Worm (Caenorhabditis elegans) whole organism, L2 larva: Measurements from ENCODE around the gene F59B2.12.

Experiments
- C34F6.9 ChIP-seq: fragments of 150-350 bp; optimal IDR thresholded peaks from 2 replicates; lab custom pipeline; 2014; ENCODE audit warnings: missing biosample characterization, missing genetic modification characterization
- R02D3.7 ChIP-seq: fragments of 150-350 bp; optimal IDR thresholded peaks from 2 replicates; lab custom pipeline; 2014; ENCODE audit warnings: missing biosample characterization, missing genetic modification characterization
- Y55F3AM.14 ChIP-seq: fragments of 200-800 bp; sonication (Bioruptor generic); optimal IDR thresholded peaks from 2 replicates; lab custom pipeline; 2018; ENCODE audit warnings: mild to moderate bottlenecking, missing genetic modification characterization, missing compliant biosample characterization
- ZK546.5 ChIP-seq: sonication (generic microtip); optimal IDR thresholded peaks from 2 replicates; lab custom pipeline; 2017; ENCODE audit warnings: missing biosample characterization, missing genetic modification characterization
- alr-1 ChIP-seq: fragments of 150-350 bp; optimal IDR thresholded peaks from 2 replicates; lab custom pipeline; 2014; ENCODE audit warnings: missing biosample characterization, missing genetic modification characterization
- aly-2 ChIP-seq: fragments of 150-350 bp; optimal IDR thresholded peaks from 2 replicates; lab custom pipeline; 2014; ENCODE audit warnings: missing biosample characterization, missing genetic modification characterization
- ama-1 ChIP-seq: fragments of 150-350 bp; optimal IDR thresholded peaks from 2 replicates; lab custom pipeline; 2018; ENCODE audit warnings: inconsistent platforms
- blmp-1 ChIP-seq: sonication (generic microtip); optimal IDR thresholded peaks from 2 replicates; lab custom pipeline; 2017; ENCODE audit warnings: missing genetic modification characterization, mild to moderate bottlenecking, missing compliant biosample characterization, antibody characterized with exemption, moderate library complexity; ENCODE audit not compliant: insufficient read depth
- ceh-16 ChIP-seq: fragments of 150-350 bp; optimal IDR thresholded peaks from 2 replicates; lab custom pipeline; 2014; ENCODE audit warnings: missing biosample characterization, missing genetic modification characterization
- ceh-82 ChIP-seq: fragments of 150-350 bp; optimal IDR thresholded peaks from 2 replicates; lab custom pipeline; 2014; ENCODE audit warnings: missing biosample characterization, missing genetic modification characterization
- crh-2 ChIP-seq: sonication (generic microtip); optimal IDR thresholded peaks from 2 replicates; lab custom pipeline; 2017; ENCODE audit warnings: missing biosample characterization, missing genetic modification characterization
- dmd-4 ChIP-seq: sonication (generic microtip); optimal IDR thresholded peaks from 2 replicates; lab custom pipeline; 2017; ENCODE audit warnings: missing biosample characterization, missing genetic modification characterization
- egl-27 ChIP-seq: sonication (generic microtip); optimal IDR thresholded peaks from 3 replicates; lab custom pipeline; 2017; ENCODE audit warnings: missing biosample characterization, missing genetic modification reagents, missing genetic modification characterization
- elt-1 ChIP-seq: fragments of 150-350 bp; optimal IDR thresholded peaks from 2 replicates; lab custom pipeline; 2014; ENCODE audit warnings: missing biosample characterization, missing genetic modification characterization
- elt-3 ChIP-seq: sonication (generic microtip); optimal IDR thresholded peaks from 2 replicates; lab custom pipeline; 2017; ENCODE audit warnings: missing biosample characterization, missing genetic modification characterization
- fos-1 ChIP-seq: fragments of 150-350 bp; optimal IDR thresholded peaks from 2 replicates; lab custom pipeline; 2014; ENCODE audit warnings: missing biosample characterization, missing genetic modification characterization
- lin-39 ChIP-seq: fragments of 150-350 bp; optimal IDR thresholded peaks from 2 replicates; lab custom pipeline; 2014; ENCODE audit warnings: missing biosample characterization, missing genetic modification reagents, missing genetic modification characterization
- lsy-2 ChIP-seq, 2 experiments: fragments of 150-350 bp in 1 of 2; sonication (generic microtip) in 1 of 2; optimal IDR thresholded peaks; 2 replicates each; lab custom pipeline; 2014 to 2017; ENCODE audit warnings: missing biosample characterization in 2 of 2, missing genetic modification characterization in 2 of 2
- mab-5 ChIP-seq: fragments of 150-350 bp; optimal IDR thresholded peaks from 2 replicates; lab custom pipeline; 2014; ENCODE audit warnings: missing biosample characterization, missing genetic modification characterization
- nhr-11 ChIP-seq: fragments of 150-350 bp; optimal IDR thresholded peaks from 2 replicates; lab custom pipeline; 2014; ENCODE audit warnings: missing biosample characterization, missing genetic modification characterization
- nhr-129 ChIP-seq: fragments of 150-350 bp; optimal IDR thresholded peaks from 2 replicates; lab custom pipeline; 2014; ENCODE audit warnings: missing biosample characterization, missing genetic modification characterization
- nhr-21 ChIP-seq: fragments of 150-350 bp; optimal IDR thresholded peaks from 2 replicates; lab custom pipeline; 2014; ENCODE audit warnings: missing biosample characterization, missing genetic modification characterization
- nhr-25 ChIP-seq: fragments of 150-350 bp; sonication (generic microtip); optimal IDR thresholded peaks from 3 replicates; lab custom pipeline; 2014; ENCODE audit warnings: missing biosample characterization, missing genetic modification characterization
- nhr-6 ChIP-seq: fragments of 150-350 bp; optimal IDR thresholded peaks from 2 replicates; lab custom pipeline; 2014; ENCODE audit warnings: missing biosample characterization, missing genetic modification characterization
- nhr-77 ChIP-seq: fragments of 150-350 bp; optimal IDR thresholded peaks from 2 replicates; lab custom pipeline; 2014; ENCODE audit warnings: missing biosample characterization, missing genetic modification characterization
- sma-3 ChIP-seq: sonication (generic microtip); optimal IDR thresholded peaks from 2 replicates; lab custom pipeline; 2016; ENCODE audit warnings: missing genetic modification reagents, missing genetic modification characterization, missing compliant biosample characterization
- sma-9 ChIP-seq, 2 experiments: fragments of 150-350 bp in 1 of 2; sonication (generic microtip) in 1 of 2; optimal IDR thresholded peaks; 2 replicates each; lab custom pipeline; 2014 to 2016; ENCODE audit warnings: missing genetic modification characterization in 2 of 2, mild to moderate bottlenecking in 1 of 2, missing biosample characterization in 1 of 2, missing compliant biosample characterization in 1 of 2, missing genetic modification reagents in 1 of 2, moderate library complexity in 1 of 2
- snpc-4 ChIP-seq: fragments of 150-350 bp; optimal IDR thresholded peaks from 2 replicates; lab custom pipeline; 2014; ENCODE audit warnings: missing biosample characterization, missing genetic modification characterization
- unc-39 ChIP-seq: fragments of 150-350 bp; optimal IDR thresholded peaks from 2 replicates; lab custom pipeline; 2014; ENCODE audit warnings: missing biosample characterization, missing genetic modification characterization
- unc-62 ChIP-seq: fragments of 150-350 bp; optimal IDR thresholded peaks from 2 replicates; lab custom pipeline; 2014; ENCODE audit warnings: missing biosample characterization, missing genetic modification reagents, missing genetic modification characterization
- zag-1 ChIP-seq: fragments of 150-350 bp; optimal IDR thresholded peaks from 2 replicates; lab custom pipeline; 2014; ENCODE audit warnings: missing biosample characterization, missing genetic modification characterization
- ztf-4 ChIP-seq: fragments of 150-350 bp; optimal IDR thresholded peaks from 2 replicates; lab custom pipeline; 2014; ENCODE audit warnings: missing biosample characterization, missing genetic modification characterization

F59B2.12 gene

ce11 chrIII:8973826-8974225 is 43.6 kb upstream of the F59B2.12 start, which contains the start of gene R08D7.5:
R08D7.5 (plus strand) TSS chrIII:8974126.
- TF ChIP-seq unc-62 (no peak), snpc-4 (tag; lab: Kevin White, UChicago) (no peak), mab-5 (no peak), zag-1 (no peak), Y55F3AM.14 (GFP tag; lab: Kevin White, UChicago) (no peak), C34F6.9 (tag; lab: Kevin White, UChicago) (no peak), sma-3 (GFP tag; lab: Kevin White, UChicago) (no peak), aly-2 (tag; lab: Kevin White, UChicago) (no peak), unc-39 (tag; lab: Kevin White, UChicago) (no peak), ama-1 (lab: Kevin White, UChicago) (no peak), ztf-4 (tag; lab: Kevin White, UChicago) (no peak), elt-3 (no peak)
- TF ChIP-seq, all 48 proteins: peak for 0

- TF ChIP-seq Y55F3AM.14 (GFP tag; lab: Kevin White, UChicago): peak; percentile 24
- TF ChIP-seq blmp-1 (tag; lab: Kevin White, UChicago): peak; percentile 28
- TF ChIP-seq sma-9 (GFP tag; optimal IDR thresholded peaks at IDR 0.05; lab: Kevin White, UChicago): no peak
- no peak for TF ChIP-seq sma-9 (tag; optimal IDR thresholded peaks at IDR 0.05; lab: Kevin White, UChicago)
- TF ChIP-seq nhr-129: no peak
- TF ChIP-seq nhr-21 (tag; lab: Kevin White, UChicago): peak; percentile 58
Measured at ce11 chrIII:8974835-8975234, 42.6 kb upstream of the F59B2.12 start.

ce11 chrIII:8978512-8979352 is 38.7 kb upstream of the F59B2.12 start:
- no peak for TF ChIP-seq nhr-11 (tag; lab: Kevin White, UChicago)
- TF ChIP-seq Y55F3AM.14 (GFP tag; lab: Kevin White, UChicago): peak; percentile 55
- peak; percentile 36 for TF ChIP-seq nhr-25 (tag; lab: Kevin White, UChicago)
- TF ChIP-seq lsy-2 (tag; optimal IDR thresholded peaks at IDR 0.05; lab: Kevin White, UChicago): peak in 1 of 2 experiments; percentile 36
- TF ChIP-seq C34F6.9 (tag; lab: Kevin White, UChicago): peak; percentile 34
- TF ChIP-seq fos-1: peak; percentile 15
- TF ChIP-seq sma-3 (GFP tag; lab: Kevin White, UChicago): peak; percentile 15
- no peak for TF ChIP-seq nhr-77 (tag; lab: Kevin White, UChicago)
- no peak for TF ChIP-seq nhr-129
- TF ChIP-seq nhr-6 (tag; lab: Kevin White, UChicago): no peak
- TF ChIP-seq ceh-16 (tag; lab: Kevin White, UChicago): no peak
- no peak for TF ChIP-seq unc-62
- no peak for TF ChIP-seq elt-3
- peak; percentile 2 for TF ChIP-seq crh-2 (tag; lab: Kevin White, UChicago)
- peak; percentile 37 for TF ChIP-seq sma-9 (GFP tag; optimal IDR thresholded peaks at IDR 0.05; lab: Kevin White, UChicago)
- no peak for TF ChIP-seq sma-9 (tag; optimal IDR thresholded peaks at IDR 0.05; lab: Kevin White, UChicago)
- TF ChIP-seq alr-1 (tag; lab: Kevin White, UChicago): no peak

ce11 chrIII:8980892-8981291 is 36.5 kb upstream of the F59B2.12 start:
- TF ChIP-seq ceh-16 (tag; lab: Kevin White, UChicago): no peak
- no peak for TF ChIP-seq aly-2 (tag; lab: Kevin White, UChicago)
- no peak for TF ChIP-seq Y55F3AM.14 (GFP tag; lab: Kevin White, UChicago)
- TF ChIP-seq fos-1: no peak
- TF ChIP-seq ztf-4 (tag; lab: Kevin White, UChicago): no peak
- no peak for TF ChIP-seq ceh-82 (tag; lab: Kevin White, UChicago)
- no peak for TF ChIP-seq sma-3 (GFP tag; lab: Kevin White, UChicago)
- no peak for TF ChIP-seq snpc-4 (tag; lab: Kevin White, UChicago)
- no peak for TF ChIP-seq lin-39 (tag; lab: Kevin White, UChicago)
- TF ChIP-seq lsy-2 (tag; optimal IDR thresholded peaks at IDR 0.05; lab: Kevin White, UChicago): no peak
- TF ChIP-seq elt-1 (tag; lab: Kevin White, UChicago): no peak
- no peak for TF ChIP-seq R02D3.7 (tag; lab: Kevin White, UChicago)
- TF ChIP-seq ZK546.5: no peak
- TF ChIP-seq unc-39 (tag; lab: Kevin White, UChicago): no peak
- no peak for TF ChIP-seq ama-1 (lab: Kevin White, UChicago)
- no peak for TF ChIP-seq egl-27 (tag; lab: Kevin White, UChicago)
- no peak for TF ChIP-seq dmd-4 (tag; lab: Kevin White, UChicago)
